Worm (Caenorhabditis elegans) whole organism, L2 larva: ENCODE data around the gene sra-7.

Source experiments
- Y55F3AM.14 ChIP-seq: fragments of 200-800 bp; sonication (Bioruptor generic); optimal IDR thresholded peaks from 2 replicates; lab custom pipeline; 2018; ENCODE audit warnings: mild to moderate bottlenecking, missing genetic modification characterization, missing compliant biosample characterization
- elt-3 ChIP-seq: sonication (generic microtip); optimal IDR thresholded peaks from 2 replicates; lab custom pipeline; 2017; ENCODE audit warnings: missing biosample characterization, missing genetic modification characterization
- lin-13 ChIP-seq: fragments of 150-350 bp; optimal IDR thresholded peaks from 2 replicates; lab custom pipeline; 2014; ENCODE audit warnings: missing biosample characterization, missing genetic modification reagents, missing genetic modification characterization
- nhr-77 ChIP-seq: fragments of 150-350 bp; optimal IDR thresholded peaks from 2 replicates; lab custom pipeline; 2014; ENCODE audit warnings: missing biosample characterization, missing genetic modification characterization
- sem-4 ChIP-seq: fragments of 150-350 bp; optimal IDR thresholded peaks from 2 replicates; lab custom pipeline; 2014; ENCODE audit warnings: missing biosample characterization, missing genetic modification reagents, missing genetic modification characterization
- skn-1 ChIP-seq: sonication (generic microtip); optimal IDR thresholded peaks from 2 replicates; lab custom pipeline; 2017; ENCODE audit warnings: missing biosample characterization, missing genetic modification characterization
- snpc-4 ChIP-seq: fragments of 150-350 bp; optimal IDR thresholded peaks from 2 replicates; lab custom pipeline; 2014; ENCODE audit warnings: missing biosample characterization, missing genetic modification characterization
- unc-39 ChIP-seq: fragments of 150-350 bp; optimal IDR thresholded peaks from 2 replicates; lab custom pipeline; 2014; ENCODE audit warnings: missing biosample characterization, missing genetic modification characterization
- ztf-1 ChIP-seq: fragments of 200-800 bp; sonication (Bioruptor generic); conservative IDR thresholded peaks from 2 replicates; pipeline ENCODE4 v1.3.6; 2022; ENCODE audit warnings: missing genetic modification characterization, missing compliant biosample characterization

DNA sequence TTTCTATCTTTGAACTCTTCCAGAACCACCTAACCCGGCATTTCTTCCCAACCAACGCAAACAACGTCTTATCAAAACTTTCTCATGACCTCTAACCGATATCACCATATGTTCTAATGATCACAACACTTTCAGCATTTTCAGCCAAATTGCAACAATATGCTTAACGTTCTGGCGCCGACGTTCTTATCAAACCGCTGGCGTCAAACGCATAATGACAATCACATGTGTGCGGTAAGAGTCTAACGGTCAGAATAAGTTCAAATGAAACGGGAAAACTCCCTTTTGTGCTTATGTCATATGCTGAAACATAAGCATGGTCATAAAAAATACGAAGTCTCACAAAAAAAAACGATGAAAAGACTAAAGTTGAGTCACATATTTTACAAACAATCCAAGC is 43.6 kb upstream of the sra-7 start:
- no peak for TF ChIP-seq sem-4
- TF ChIP-seq elt-3 = no peak
- no peak for TF ChIP-seq nhr-77 (tag; lab: Kevin White, UChicago)
- no peak for TF ChIP-seq snpc-4
- TF ChIP-seq unc-39 (tag; lab: Kevin White, UChicago) = no peak
- no peak for TF ChIP-seq lin-13 (GFP tag; lab: Kevin White, UChicago)
- TF ChIP-seq Y55F3AM.14 (GFP tag; lab: Kevin White, UChicago) = no peak
- TF ChIP-seq skn-1 = no peak
- no peak for TF ChIP-seq ztf-1 (GFP tag; lab: Robert Waterston, UW)
